Worm (Caenorhabditis elegans): ENCODE measurements around the gene R13A5.11.

The R13A5.11 gene

ce11 chrIII:7584131-7584646, 8.9 kb downstream of the R13A5.11 start, which contains the start of gene cup-5:
Gene cup-5, plus strand, starts transcription at chrIII:7584181.
- TF ChIP-seq nfya-1 (tag; optimal IDR thresholded peaks at IDR 0.05; ENCODE audit: insufficient read depth) (peak; percentile 45), R02D3.7 (tag; optimal IDR thresholded peaks at IDR 0.05) (peak; percentile 84), lin-15B (tag; optimal IDR thresholded peaks at IDR 0.05) (peak; percentile 39), nhr-23 (tag; optimal IDR thresholded peaks at IDR 0.05) (no peak), aly-2 (tag; optimal IDR thresholded peaks at IDR 0.05) (no peak), unc-39 (tag; optimal IDR thresholded peaks at IDR 0.05) (no peak), elt-2 (tag; optimal IDR thresholded peaks at IDR 0.05) (peak; percentile 27), nhr-28 (tag; optimal IDR thresholded peaks at IDR 0.05) (no peak), lsy-12 (tag; optimal IDR thresholded peaks at IDR 0.05) (no peak), lin-39 (tag; optimal IDR thresholded peaks at IDR 0.05) (peak; percentile 7), ceh-28 (tag; optimal IDR thresholded peaks at IDR 0.05) (no peak), pha-4 (tag; optimal IDR thresholded peaks at IDR 0.05) (peak; percentile 80), nhr-25 (tag; optimal IDR thresholded peaks at IDR 0.05) (peak; percentile 5)

- TF ChIP-seq snpc-4 (tag; optimal IDR thresholded peaks at IDR 0.05) (no peak), pha-4 (tag; optimal IDR thresholded peaks at IDR 0.05) (no peak), mml-1 (tag; optimal IDR thresholded peaks at IDR 0.05) (no peak), ceh-16 (tag; optimal IDR thresholded peaks at IDR 0.05) (no peak), mdl-1 (tag; optimal IDR thresholded peaks at IDR 0.05) (no peak), elt-1 (tag; optimal IDR thresholded peaks at IDR 0.05) (no peak), elt-2 (tag; optimal IDR thresholded peaks at IDR 0.05) (no peak), nhr-76 (tag; optimal IDR thresholded peaks at IDR 0.05) (no peak), lin-39 (tag; optimal IDR thresholded peaks at IDR 0.05) (no peak), nhr-237 (tag; optimal IDR thresholded peaks at IDR 0.05) (no peak)
Observed at ce11 chrIII:7582885-7583284, 10.2 kb downstream of the R13A5.11 start, which contains the start of gene R13A5.10. Gene R13A5.10, minus strand, starts transcription at chrIII:7582985.

ce11 chrIII:7580586-7580985, 12.5 kb downstream of the R13A5.11 start:
- TF ChIP-seq nfya-1 (tag; optimal IDR thresholded peaks at IDR 0.05; ENCODE audit: insufficient read depth) (peak; percentile 69), ZK546.5 (tag; optimal IDR thresholded peaks at IDR 0.05) (no peak), nhr-28 (tag; optimal IDR thresholded peaks at IDR 0.05) (no peak), fos-1 (tag; optimal IDR thresholded peaks at IDR 0.05) (no peak), hmg-11 (tag; optimal IDR thresholded peaks at IDR 0.05) (peak; percentile 63), ztf-4 (tag; optimal IDR thresholded peaks at IDR 0.05) (no peak), R02D3.7 (tag; optimal IDR thresholded peaks at IDR 0.05) (no peak), zag-1 (tag; optimal IDR thresholded peaks at IDR 0.05) (no peak), lsy-12 (tag; optimal IDR thresholded peaks at IDR 0.05) (no peak), ceh-82 (tag; optimal IDR thresholded peaks at IDR 0.05) (no peak), pqm-1 (tag; optimal IDR thresholded peaks at IDR 0.05) (no peak), nhr-67 (tag; optimal IDR thresholded peaks at IDR 0.05) (no peak), nhr-25 (tag; optimal IDR thresholded peaks at IDR 0.05) (no peak), nhr-12 (tag; optimal IDR thresholded peaks at IDR 0.05) (no peak), nhr-77 (tag; optimal IDR thresholded peaks at IDR 0.05) (no peak), fkh-10 (GFP tag; optimal IDR thresholded peaks at IDR 0.05) (peak; percentile 85), nhr-237 (tag; optimal IDR thresholded peaks at IDR 0.05) (no peak), snpc-4 (tag; optimal IDR thresholded peaks at IDR 0.05) (peak; percentile 17), mml-1 (tag; optimal IDR thresholded peaks at IDR 0.05) (no peak), elt-3 (tag; optimal IDR thresholded peaks at IDR 0.05) (no peak), sea-2 (GFP tag; optimal IDR thresholded peaks at IDR 0.05) (no peak), lin-39 (tag; optimal IDR thresholded peaks at IDR 0.05) (peak; percentile 63), pha-4 (tag; optimal IDR thresholded peaks at IDR 0.05) (no peak)

ce11 chrIII:7579324-7579723, 13.8 kb downstream of the R13A5.11 start, which contains the start of gene mfsd-6:
Gene mfsd-6, minus strand, starts transcription at chrIII:7579411.
- TF ChIP-seq pqm-1 (tag; optimal IDR thresholded peaks at IDR 0.05) (no peak), nfya-1 (tag; optimal IDR thresholded peaks at IDR 0.05; ENCODE audit: insufficient read depth) (peak; percentile 8)

- peak; percentile 96 for TF ChIP-seq nhr-25 (tag; optimal IDR thresholded peaks at IDR 0.05)
- TF ChIP-seq nhr-28 (tag; optimal IDR thresholded peaks at IDR 0.05): no peak
- peak; percentile 50 for TF ChIP-seq skn-1 (tag; optimal IDR thresholded peaks at IDR 0.05)
- TF ChIP-seq snpc-4 (tag; optimal IDR thresholded peaks at IDR 0.05): peak; percentile 55
- no peak for TF ChIP-seq mdl-1 (tag; optimal IDR thresholded peaks at IDR 0.05)
- no peak for TF ChIP-seq ZK546.5 (tag; optimal IDR thresholded peaks at IDR 0.05)
- no peak for TF ChIP-seq ceh-16 (tag; optimal IDR thresholded peaks at IDR 0.05)
- TF ChIP-seq nhr-67 (tag; optimal IDR thresholded peaks at IDR 0.05): no peak
- peak; percentile 62 for TF ChIP-seq lsy-12 (tag; optimal IDR thresholded peaks at IDR 0.05)
- no peak for TF ChIP-seq sea-2 (GFP tag; optimal IDR thresholded peaks at IDR 0.05)
- peak; percentile 61 for TF ChIP-seq pqm-1 (tag; optimal IDR thresholded peaks at IDR 0.05)
- no peak for TF ChIP-seq ztf-4 (tag; optimal IDR thresholded peaks at IDR 0.05)
- peak; percentile 65 for TF ChIP-seq R02D3.7 (tag; optimal IDR thresholded peaks at IDR 0.05)
- peak; percentile 84 for TF ChIP-seq lin-15B (tag; optimal IDR thresholded peaks at IDR 0.05)
- no peak for TF ChIP-seq nhr-76 (tag; optimal IDR thresholded peaks at IDR 0.05)
- TF ChIP-seq nhr-237 (tag; optimal IDR thresholded peaks at IDR 0.05): no peak
- TF ChIP-seq nhr-77 (tag; optimal IDR thresholded peaks at IDR 0.05): no peak
- TF ChIP-seq ztf-11 (tag; optimal IDR thresholded peaks at IDR 0.05): no peak
- peak; percentile 40 for TF ChIP-seq nhr-11 (tag; optimal IDR thresholded peaks at IDR 0.05)
- no peak for TF ChIP-seq unc-62 (GFP tag; optimal IDR thresholded peaks at IDR 0.05)
- TF ChIP-seq ceh-28 (tag; optimal IDR thresholded peaks at IDR 0.05): peak; percentile 32
- TF ChIP-seq daf-12 (tag; optimal IDR thresholded peaks at IDR 0.05): no peak
- TF ChIP-seq nhr-43 (tag; optimal IDR thresholded peaks at IDR 0.05; ENCODE audit: poor library complexity, severe bottlenecking): peak; percentile 71
- TF ChIP-seq zag-1 (tag; optimal IDR thresholded peaks at IDR 0.05): no peak
- peak; percentile 11 for TF ChIP-seq fkh-10 (GFP tag; optimal IDR thresholded peaks at IDR 0.05)
- TF ChIP-seq jun-1 (tag; optimal IDR thresholded peaks at IDR 0.05): no peak
Observed at ce11 chrIII:7572781-7573400, 20.2 kb downstream of the R13A5.11 start, which contains the start of the genes rpl-9 and lpd-7. Gene rpl-9, minus strand, starts transcription at chrIII:7572831. Gene lpd-7, plus strand, starts transcription at chrIII:7573350.
